Worm (Caenorhabditis elegans) whole organism, L4 larva: ENCODE data around the gene C12D8.9.

ENCODE experiments used
- F26F4.8 ChIP-seq: fragments of 200-800 bp; sonication (Bioruptor generic); conservative IDR thresholded peaks from 2 replicates; pipeline ENCODE4 v1.3.6; 2022; ENCODE audit warnings: missing genetic modification characterization, missing compliant biosample characterization
- F44E2.7 ChIP-seq: fragments of 200-800 bp; sonication (Bioruptor generic); IDR thresholded peaks from 2 replicates; pipeline ENCODE4 v2.1.2; 2022; ENCODE audit warnings: missing genetic modification characterization, missing compliant biosample characterization
- ZK546.5 ChIP-seq, 2 experiments: sonication (generic microtip); optimal IDR thresholded peaks; 2 replicates each; lab custom pipeline; 2017; ENCODE audit warnings: missing biosample characterization in 2 of 2, missing genetic modification characterization in 2 of 2
- aha-1 ChIP-seq: fragments of 150-350 bp; peaks from one replicate; lab custom pipeline; 2014; ENCODE audit warnings: missing biosample characterization, missing genetic modification characterization
- ceh-20 ChIP-seq: fragments of 200-800 bp; sonication (Bioruptor generic); IDR thresholded peaks from 2 replicates; pipeline ENCODE4 v1.3.6; 2022; ENCODE audit warnings: missing genetic modification reagents, missing genetic modification characterization, missing compliant biosample characterization
- daf-12 ChIP-seq: fragments of 150-350 bp; optimal IDR thresholded peaks from 2 replicates; lab custom pipeline; 2014; ENCODE audit warnings: missing biosample characterization, missing genetic modification reagents, missing genetic modification characterization
- daf-16 ChIP-seq, 3 experiments: sonication (generic microtip); optimal IDR thresholded peaks; 2 replicates each; lab custom pipeline; 2016 to 2017; ENCODE audit warnings: missing genetic modification characterization in 3 of 3, missing genetic modification reagents in 3 of 3, mild to moderate bottlenecking in 2 of 3, missing compliant biosample characterization in 2 of 3, missing biosample characterization in 1 of 3, moderate library complexity in 1 of 3
- dmd-6 ChIP-seq: fragments of 200-800 bp; sonication (Bioruptor generic); IDR thresholded peaks from 2 replicates; pipeline ENCODE4 v1.3.6; 2022; ENCODE audit warnings: missing genetic modification reagents, missing genetic modification characterization, missing compliant biosample characterization
- dve-1 ChIP-seq: sonication (generic microtip); optimal IDR thresholded peaks from 2 replicates; lab custom pipeline; 2017; ENCODE audit warnings: antibody characterized with exemption, mild to moderate bottlenecking, missing genetic modification characterization, missing compliant biosample characterization; ENCODE audit not compliant: insufficient read depth
- hif-1 ChIP-seq, 2 experiments: sonication (generic microtip); optimal IDR thresholded peaks; 2 replicates each; lab custom pipeline; 2016 to 2017; ENCODE audit warnings: missing compliant biosample characterization in 2 of 2, missing genetic modification characterization in 2 of 2, missing genetic modification reagents in 2 of 2, missing genotype in 2 of 2, mild to moderate bottlenecking in 1 of 2
- hlh-11 ChIP-seq: fragments of 200-800 bp; sonication (Bioruptor generic); optimal IDR thresholded peaks from 2 replicates; lab custom pipeline; 2018; ENCODE audit warnings: mild to moderate bottlenecking, missing genetic modification characterization, missing compliant biosample characterization
- hlh-30 ChIP-seq: sonication (generic microtip); optimal IDR thresholded peaks from 2 replicates; lab custom pipeline; 2017; ENCODE audit warnings: antibody characterized with exemption, mild to moderate bottlenecking, missing genetic modification characterization, missing compliant biosample characterization; ENCODE audit not compliant: insufficient read depth
- hmg-1.1 ChIP-seq: fragments of 200-800 bp; sonication (Bioruptor generic); IDR thresholded peaks from 2 replicates; pipeline ENCODE4 v1.3.6; 2022; ENCODE audit warnings: missing genetic modification reagents, missing genetic modification characterization, missing compliant biosample characterization
- jun-1 ChIP-seq: fragments of 150-350 bp; optimal IDR thresholded peaks from 2 replicates; lab custom pipeline; 2014; ENCODE audit warnings: missing biosample characterization, missing genetic modification reagents, missing genetic modification characterization
- lim-7 ChIP-seq: fragments of 200-800 bp; sonication (Bioruptor generic); IDR thresholded peaks from 2 replicates; pipeline ENCODE4 v1.3.6; 2022; ENCODE audit warnings: missing genetic modification characterization, missing compliant biosample characterization
- lin-1 ChIP-seq: fragments of 200-800 bp; sonication (Bioruptor generic); IDR thresholded peaks from 2 replicates; pipeline ENCODE4 v1.3.6; 2022; ENCODE audit warnings: missing genetic modification reagents, missing genetic modification characterization, missing compliant biosample characterization
- lin-13 ChIP-seq: fragments of 150-350 bp; optimal IDR thresholded peaks from 2 replicates; lab custom pipeline; 2014; ENCODE audit warnings: missing biosample characterization, missing genetic modification reagents, missing genetic modification characterization
- lin-15B ChIP-seq: fragments of 150-350 bp; sonication (generic microtip); optimal IDR thresholded peaks from 3 replicates; lab custom pipeline; 2014; ENCODE audit warnings: missing biosample characterization, missing genetic modification characterization
- lin-29 ChIP-seq: fragments of 200-800 bp; sonication (Bioruptor generic); IDR thresholded peaks from 2 replicates; pipeline ENCODE4 v1.3.6; 2022; ENCODE audit warnings: missing genetic modification reagents, missing genetic modification characterization, missing compliant biosample characterization
- mdt-29 ChIP-seq: fragments of 200-800 bp; sonication (Bioruptor generic); IDR thresholded peaks from 2 replicates; pipeline ENCODE4 v1.3.6; 2022; ENCODE audit warnings: missing genetic modification reagents, missing genetic modification characterization, missing compliant biosample characterization
- mes-2 ChIP-seq: sonication (generic microtip); optimal IDR thresholded peaks from 2 replicates; lab custom pipeline; 2016; ENCODE audit warnings: missing genotype, mild to moderate bottlenecking, missing genetic modification characterization, missing compliant biosample characterization; ENCODE audit not compliant: poor library complexity, severe bottlenecking
- nhr-28 ChIP-seq: fragments of 150-350 bp; optimal IDR thresholded peaks from 2 replicates; lab custom pipeline; 2014; ENCODE audit warnings: missing biosample characterization, missing genetic modification characterization
- nhr-41 ChIP-seq: fragments of 200-800 bp; sonication (Bioruptor generic); IDR thresholded peaks from 2 replicates; pipeline ENCODE4 v1.3.6; 2022; ENCODE audit warnings: missing genetic modification reagents, missing genetic modification characterization, missing compliant biosample characterization
- nhr-6 ChIP-seq: fragments of 150-350 bp; optimal IDR thresholded peaks from 2 replicates; lab custom pipeline; 2014; ENCODE audit warnings: missing biosample characterization, missing genetic modification characterization
- nhr-77 ChIP-seq: fragments of 150-350 bp; optimal IDR thresholded peaks from 2 replicates; lab custom pipeline; 2014; ENCODE audit warnings: missing biosample characterization, missing genetic modification characterization
- pha-4 ChIP-seq, 2 experiments: fragments of 150-350 bp in 1 of 2; fragments of 200-800 bp in 1 of 2; sonication (Bioruptor generic) in 1 of 2; IDR thresholded peaks in 1 of 2; optimal IDR thresholded peaks in 1 of 2; 2 replicates each; pipeline versions ENCODE4 v1.3.6 to Lab custom; 2014 to 2022; ENCODE audit warnings: missing genetic modification characterization in 2 of 2, missing genetic modification reagents in 2 of 2, missing biosample characterization in 1 of 2, missing compliant biosample characterization in 1 of 2
- php-3 ChIP-seq: fragments of 200-800 bp; sonication (Bioruptor generic); IDR thresholded peaks from 2 replicates; pipeline ENCODE4 v1.3.6; 2022; ENCODE audit warnings: missing genetic modification reagents, missing genetic modification characterization, missing compliant biosample characterization
- pqm-1 ChIP-seq: sonication (generic microtip); optimal IDR thresholded peaks from 2 replicates; lab custom pipeline; 2017; ENCODE audit warnings: missing biosample characterization, missing genetic modification characterization
- snpc-1.2 ChIP-seq: fragments of 200-800 bp; sonication (Bioruptor generic); IDR thresholded peaks from 2 replicates; pipeline ENCODE4 v1.3.6; 2022; ENCODE audit warnings: missing genetic modification reagents, missing genetic modification characterization, missing compliant biosample characterization
- snpc-4 ChIP-seq: fragments of 150-350 bp; optimal IDR thresholded peaks from 2 replicates; lab custom pipeline; 2014; ENCODE audit warnings: missing biosample characterization, missing genetic modification characterization
- tag-97 ChIP-seq: fragments of 200-800 bp; sonication (Bioruptor generic); IDR thresholded peaks from 2 replicates; pipeline ENCODE4 v1.3.6; 2022; ENCODE audit warnings: missing genetic modification characterization, missing compliant biosample characterization
- tra-1 ChIP-seq: fragments of 200-800 bp; sonication (Bioruptor generic); IDR thresholded peaks from 2 replicates; pipeline ENCODE4 v1.3.6; 2022; ENCODE audit warnings: missing genetic modification reagents, missing genetic modification characterization, missing compliant biosample characterization
- unc-39 ChIP-seq: sonication (generic microtip); optimal IDR thresholded peaks from 2 replicates; lab custom pipeline; 2017; ENCODE audit warnings: missing biosample characterization, missing genetic modification characterization
- zfp-3 ChIP-seq: fragments of 200-800 bp; sonication (Bioruptor generic); conservative IDR thresholded peaks from 2 replicates; pipeline ENCODE4 v1.3.6; 2022; ENCODE audit warnings: missing genetic modification reagents, missing genetic modification characterization, missing compliant biosample characterization
- zip-2 ChIP-seq: fragments of 150-350 bp; optimal IDR thresholded peaks from 2 replicates; lab custom pipeline; 2014; ENCODE audit warnings: missing biosample characterization, missing genetic modification characterization
- ztf-7 ChIP-seq: fragments of 150-350 bp; optimal IDR thresholded peaks from 2 replicates; lab custom pipeline; 2014; ENCODE audit warnings: missing biosample characterization, missing genetic modification characterization

C12D8.9 gene

DNA sequence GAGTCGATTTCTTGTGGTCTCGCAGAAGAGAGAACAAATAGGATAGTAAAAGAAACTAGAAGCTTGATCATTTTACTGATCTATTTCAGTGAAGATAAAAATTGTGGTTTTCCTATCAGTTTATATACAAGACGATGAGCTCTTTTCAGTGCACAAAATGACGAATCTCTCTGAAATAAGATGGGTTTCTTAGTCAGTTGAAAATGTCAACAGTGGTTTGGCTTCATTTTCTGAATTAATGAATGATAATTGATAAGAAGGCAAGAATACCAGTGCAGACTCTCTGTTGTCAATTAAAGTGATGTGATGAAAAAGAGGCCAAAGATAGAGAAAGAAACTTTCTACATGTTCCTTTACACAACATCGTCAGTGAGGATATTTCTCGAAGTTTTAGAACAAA lies 38.4 kb upstream of the C12D8.9 start, which contains the start of gene lys-2:
Gene lys-2, minus strand, starts transcription at position 101 of the 400 bp plus-strand sequence.
- TF ChIP-seq lin-1 (0 out of 2 replicates have a peak, but pooled peaks have one; percentile 32), tag-97 (GFP tag; lab: Robert Waterston, UW) (no peak), lim-7 (GFP tag; lab: Robert Waterston, UW) (no peak), dmd-6 (GFP tag; lab: Robert Waterston, UW) (peak; percentile 80), daf-16 (GFP tag; optimal IDR thresholded peaks at IDR 0.05; lab: Kevin White, UChicago) (no peak), daf-16 (tag; optimal IDR thresholded peaks at IDR 0.05; lab: Kevin White, UChicago) (peak; percentile 94), F26F4.8 (no peak), pqm-1 (peak; percentile 88), ZK546.5 (tag; optimal IDR thresholded peaks at IDR 0.05; lab: Kevin White, UChicago) (no peak), dve-1 (tag; lab: Kevin White, UChicago) (peak; percentile 39), aha-1 (tag; lab: Kevin White, UChicago) (peak; percentile 29), nhr-6 (tag; lab: Kevin White, UChicago) (peak; percentile 42), mes-2 (no peak), hlh-30 (tag; lab: Kevin White, UChicago) (no peak), lin-13 (GFP tag; lab: Kevin White, UChicago) (no peak), ceh-20 (GFP tag; lab: Robert Waterston, UW) (no peak), tra-1 (GFP tag; lab: Robert Waterston, UW) (no peak), unc-39 (tag; lab: Kevin White, UChicago) (no peak), nhr-28 (tag; lab: Kevin White, UChicago) (peak; percentile 82)
- TF ChIP-seq, all 104 proteins: peak for 8

DNA sequence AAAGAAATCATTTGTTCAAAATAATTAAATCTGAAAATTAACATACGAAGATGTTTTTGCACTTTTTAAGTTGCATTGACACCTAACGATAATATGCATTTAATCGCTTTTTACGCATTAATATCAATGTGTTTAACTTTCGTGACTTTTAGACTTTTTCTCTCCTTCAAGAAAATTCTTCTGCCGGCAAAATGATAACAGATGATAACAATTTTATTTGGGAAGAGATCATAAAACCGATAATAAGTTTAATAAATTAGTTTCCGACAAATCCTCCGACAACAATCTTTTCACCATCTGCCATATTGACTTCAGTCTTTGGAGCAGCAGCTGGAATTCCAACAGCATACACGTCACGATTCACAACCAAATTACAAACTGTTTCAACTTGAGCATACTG lies 37.1 kb upstream of the C12D8.9 start:
- TF ChIP-seq zfp-3 (no peak), pqm-1 (peak; percentile 69), dmd-6 (GFP tag; lab: Robert Waterston, UW) (peak; percentile 63), nhr-41 (GFP tag; lab: Robert Waterston, UW) (no peak), nhr-28 (tag; lab: Kevin White, UChicago) (peak; percentile 70), hmg-1.1 (GFP tag; lab: Robert Waterston, UW) (no peak), F44E2.7 (GFP tag; lab: Robert Waterston, UW) (no peak), nhr-6 (tag; lab: Kevin White, UChicago) (no peak), nhr-77 (peak; percentile 28), daf-12 (tag; lab: Kevin White, UChicago) (no peak), daf-16 (GFP tag; optimal IDR thresholded peaks at IDR 0.05; lab: Kevin White, UChicago) (no peak), daf-16 (tag; optimal IDR thresholded peaks at IDR 0.05; lab: Kevin White, UChicago) (peak; percentile 88), hif-1 (tag; optimal IDR thresholded peaks at IDR 0.05; lab: Kevin White, UChicago) (peak in 1 of 2 experiments; percentile 18), lin-15B (tag; lab: Kevin White, UChicago) (no peak), hlh-11 (tag; lab: Kevin White, UChicago) (peak; percentile 46), ztf-7 (tag; lab: Kevin White, UChicago) (no peak), mdt-29 (GFP tag; lab: Robert Waterston, UW) (no peak), php-3 (GFP tag; lab: Robert Waterston, UW) (peak; percentile 82), dve-1 (tag; lab: Kevin White, UChicago) (peak; percentile 83)

DNA sequence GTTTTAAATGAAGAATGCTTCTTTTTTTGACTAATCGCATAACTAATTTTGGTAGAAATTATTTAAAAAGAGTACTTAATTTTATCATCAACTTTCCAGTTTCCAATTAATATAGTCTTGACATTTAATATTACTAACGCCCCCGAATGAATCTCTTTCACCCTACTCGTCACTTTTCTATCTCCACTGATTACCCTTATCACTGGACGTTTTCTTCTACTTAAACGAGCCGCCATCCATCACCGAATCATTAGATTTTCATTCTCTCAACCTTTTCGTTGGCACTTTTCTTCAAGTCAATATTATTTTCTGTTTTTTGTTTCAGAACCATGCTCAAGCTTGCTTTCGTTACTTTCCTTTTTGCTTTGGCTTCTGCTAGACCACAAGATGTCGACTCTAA lies 34.6 kb upstream of the C12D8.9 start, which contains the start of gene lys-1:
Gene lys-1, plus strand, starts transcription at position 326 of the 400 bp plus-strand sequence.
- no peak for TF ChIP-seq lin-29 (GFP tag; lab: Robert Waterston, UW)
- TF ChIP-seq nhr-77, result peak; percentile 8
- TF ChIP-seq nhr-6 (tag; lab: Kevin White, UChicago), result no peak
- no peak for TF ChIP-seq daf-16 (GFP tag; optimal IDR thresholded peaks at IDR 0.05; lab: Kevin White, UChicago)
- peak; percentile 60 for TF ChIP-seq daf-16 (tag; optimal IDR thresholded peaks at IDR 0.05; lab: Kevin White, UChicago)
- no peak for TF ChIP-seq pha-4 (GFP tag; IDR thresholded peaks at IDR 0.05; lab: Robert Waterston, UW)
- TF ChIP-seq pha-4 (tag; optimal IDR thresholded peaks at IDR 0.05; lab: Kevin White, UChicago), result no peak
- peak; percentile 55 for TF ChIP-seq dmd-6 (GFP tag; lab: Robert Waterston, UW)
- TF ChIP-seq snpc-4, result no peak
- peak; percentile 24 for TF ChIP-seq dve-1 (tag; lab: Kevin White, UChicago)
- peak; percentile 68 for TF ChIP-seq nhr-28 (tag; lab: Kevin White, UChicago)
- no peak for TF ChIP-seq snpc-1.2 (GFP tag; lab: Robert Waterston, UW)
- TF ChIP-seq ceh-20 (GFP tag; lab: Robert Waterston, UW), result no peak
- no peak for TF ChIP-seq jun-1
- TF ChIP-seq pqm-1, result peak; percentile 92
- no peak for TF ChIP-seq mdt-29 (GFP tag; lab: Robert Waterston, UW)
- TF ChIP-seq hlh-11 (tag; lab: Kevin White, UChicago), result peak; percentile 48
- TF ChIP-seq zip-2, result no peak
